Fruit fly (Drosophila melanogaster) whole organism, embryonic: ENCODE data around the gene Tango1.
A peak's percentile ranks its signal among the peaks of the same experiment; 100 is the strongest.

Source experiments
- Bdp1 ChIP-seq: fragments of 200-800 bp; sonication (Bioruptor generic); optimal IDR thresholded peaks from 3 replicates; lab custom pipeline; 2016; ENCODE audit warnings: missing biosample characterization, missing genetic modification characterization
- C15 ChIP-seq: fragments of 200-800 bp; sonication (Bioruptor generic); IDR thresholded peaks from 3 replicates; pipeline ENCODE4 v1.3.6; 2022; ENCODE audit warnings: missing biosample characterization, missing genetic modification characterization
- CG10366 ChIP-seq: fragments of 200-800 bp; sonication (Bioruptor generic); IDR thresholded peaks from 2 replicates; pipeline ENCODE4 v1.3.6; 2022; ENCODE audit warnings: missing biosample characterization, missing genetic modification characterization
- CG10462 ChIP-seq: fragments of 200-800 bp; sonication (Bioruptor generic); optimal IDR thresholded peaks from 2 replicates; lab custom pipeline; 2016; ENCODE audit warnings: missing biosample characterization, missing genetic modification characterization
- CG10565 ChIP-seq: fragments of 200-800 bp; sonication (Bioruptor generic); optimal IDR thresholded peaks from 3 replicates; lab custom pipeline; 2016; ENCODE audit warnings: missing biosample characterization, mild to moderate bottlenecking, missing genetic modification characterization
- CG10654 ChIP-seq: fragments of 200-800 bp; sonication (Bioruptor generic); optimal IDR thresholded peaks from 2 replicates; lab custom pipeline; 2016; ENCODE audit warnings: missing biosample characterization, missing genetic modification characterization
- CG11696 ChIP-seq: fragments of 200-800 bp; sonication (Bioruptor generic); IDR thresholded peaks from 2 replicates; pipeline ENCODE4 v1.3.6; 2022; ENCODE audit warnings: missing biosample characterization, missing genetic modification characterization
- CG12219 ChIP-seq: fragments of 200-800 bp; sonication (Bioruptor generic); optimal IDR thresholded peaks from 3 replicates; lab custom pipeline; 2018; ENCODE audit warnings: missing biosample characterization, mild to moderate bottlenecking, missing genetic modification characterization
- CG12769 ChIP-seq: fragments of 200-800 bp; sonication (Bioruptor generic); optimal IDR thresholded peaks from 2 replicates; lab custom pipeline; 2019; ENCODE audit warnings: missing biosample characterization, mild to moderate bottlenecking, missing genetic modification characterization, moderate library complexity
- CG13624 ChIP-seq: fragments of 200-800 bp; sonication (Bioruptor generic); optimal IDR thresholded peaks from 2 replicates; lab custom pipeline; 2016; ENCODE audit warnings: missing biosample characterization, missing genetic modification characterization
- CG1529 ChIP-seq: fragments of 200-800 bp; sonication (Bioruptor generic); optimal IDR thresholded peaks from 3 replicates; lab custom pipeline; 2018; ENCODE audit warnings: missing biosample characterization, missing genetic modification characterization
- CG17802 ChIP-seq: fragments of 200-800 bp; sonication (Bioruptor generic); optimal IDR thresholded peaks from 2 replicates; lab custom pipeline; 2018; ENCODE audit warnings: missing biosample characterization, mild to moderate bottlenecking, missing genetic modification characterization, moderate library complexity
- CG2678 ChIP-seq: fragments of 200-800 bp; sonication (Bioruptor generic); optimal IDR thresholded peaks from 3 replicates; lab custom pipeline; 2019; ENCODE audit warnings: missing biosample characterization, mild to moderate bottlenecking, missing genetic modification characterization, moderate library complexity
- CG30403 ChIP-seq: fragments of 200-800 bp; sonication (Bioruptor generic); optimal IDR thresholded peaks from 3 replicates; lab custom pipeline; 2016; ENCODE audit warnings: missing biosample characterization, missing genetic modification characterization
- CG33557 ChIP-seq: fragments of 200-800 bp; sonication (Bioruptor generic); optimal IDR thresholded peaks from 2 replicates; lab custom pipeline; 2019; ENCODE audit warnings: missing biosample characterization, mild to moderate bottlenecking, missing genetic modification characterization, moderate library complexity
- CG34422 ChIP-seq: fragments of 200-800 bp; sonication (Bioruptor generic); IDR thresholded peaks from 3 replicates; pipeline ENCODE4 v1.3.6; 2022; ENCODE audit warnings: missing biosample characterization, missing genetic modification characterization
- CG6254 ChIP-seq: fragments of 200-800 bp; sonication (Bioruptor generic); optimal IDR thresholded peaks from 3 replicates; lab custom pipeline; 2017; ENCODE audit warnings: mild to moderate bottlenecking, missing biosample characterization, missing genetic modification reagents, missing genetic modification characterization
- CG8281 ChIP-seq: fragments of 200-800 bp; sonication (Bioruptor generic); optimal IDR thresholded peaks from 2 replicates; lab custom pipeline; 2018; ENCODE audit warnings: missing biosample characterization, mild to moderate bottlenecking, missing genetic modification characterization, moderate library complexity
- CG9817 ChIP-seq: fragments of 200-800 bp; sonication (Bioruptor generic); optimal IDR thresholded peaks from 2 replicates; lab custom pipeline; 2018; ENCODE audit warnings: missing biosample characterization, mild to moderate bottlenecking, missing genetic modification characterization, moderate library complexity
- CrebB ChIP-seq: fragments of 200-800 bp; sonication (Bioruptor generic); optimal IDR thresholded peaks from 3 replicates; lab custom pipeline; 2018; ENCODE audit warnings: missing biosample characterization, mild to moderate bottlenecking, missing genetic modification characterization
- D19A ChIP-seq: fragments of 200-800 bp; optimal IDR thresholded peaks from 3 replicates; lab custom pipeline; 2019; ENCODE audit warnings: missing biosample characterization, mild to moderate bottlenecking, missing genetic modification characterization, moderate library complexity
- Dad ChIP-seq: fragments of 200-800 bp; sonication (Bioruptor generic); optimal IDR thresholded peaks from 3 replicates; lab custom pipeline; 2016; ENCODE audit warnings: missing biosample characterization, missing genetic modification characterization
- Dek ChIP-seq: fragments of 200-800 bp; sonication (Bioruptor generic); optimal IDR thresholded peaks from 3 replicates; lab custom pipeline; 2019; ENCODE audit warnings: missing biosample characterization, mild to moderate bottlenecking, missing genetic modification characterization, moderate library complexity
- Dfd ChIP-seq, 2 experiments: fragments of >200 bp; optimal IDR thresholded peaks; 2 replicates each; lab custom pipeline; 2017; ENCODE audit warnings: missing biosample characterization in 2 of 2, missing genetic modification characterization in 2 of 2
- Ets65A ChIP-seq: fragments of 200-800 bp; sonication (Bioruptor generic); peaks from one replicate; lab custom pipeline; 2016; ENCODE audit warnings: missing biosample characterization, missing genetic modification characterization
- Hr39 ChIP-seq: fragments of >200 bp; optimal IDR thresholded peaks from 2 replicates; lab custom pipeline; 2017
- Hr78 ChIP-seq, 2 experiments: fragments of 200-800 bp in 1 of 2; fragments of >200 bp in 1 of 2; sonication (Bioruptor generic) in 1 of 2; optimal IDR thresholded peaks; 2 replicates each; lab custom pipeline; 2017 to 2019; ENCODE audit warnings: missing biosample characterization in 2 of 2, missing genetic modification characterization in 2 of 2, mild to moderate bottlenecking in 1 of 2, moderate library complexity in 1 of 2
- Kr ChIP-seq: fragments of 200-800 bp; sonication (Bioruptor generic); optimal IDR thresholded peaks from 2 replicates; lab custom pipeline; 2017; ENCODE audit warnings: missing biosample characterization, mild to moderate bottlenecking, missing genetic modification characterization
- Mrtf ChIP-seq: fragments of 200-800 bp; sonication (Bioruptor generic); IDR thresholded peaks from 3 replicates; pipeline ENCODE4 v1.3.6; 2022; ENCODE audit warnings: missing biosample characterization, missing genetic modification characterization
- NK7.1 ChIP-seq: fragments of 200-800 bp; sonication (Bioruptor generic); optimal IDR thresholded peaks from 3 replicates; lab custom pipeline; 2016; ENCODE audit warnings: missing biosample characterization, missing genetic modification characterization
- Oaz ChIP-seq: fragments of 200-800 bp; sonication (Bioruptor generic); IDR thresholded peaks from 2 replicates; pipeline ENCODE4 v1.3.6; 2022; ENCODE audit warnings: missing biosample characterization, missing genetic modification characterization
- Poxn ChIP-seq: fragments of 200-800 bp; sonication (Bioruptor generic); IDR thresholded peaks from 2 replicates; pipeline ENCODE4 v1.3.6; 2022; ENCODE audit warnings: missing biosample characterization, missing genetic modification characterization
- Spps ChIP-seq: fragments of 200-800 bp; sonication (Bioruptor generic); optimal IDR thresholded peaks from 2 replicates; lab custom pipeline; 2018; ENCODE audit warnings: missing biosample characterization, mild to moderate bottlenecking, missing genetic modification characterization
- Sry-β ChIP-seq: fragments of 200-800 bp; sonication (Bioruptor generic); optimal IDR thresholded peaks from 2 replicates; lab custom pipeline; 2018; ENCODE audit warnings: missing biosample characterization, mild to moderate bottlenecking, missing genetic modification characterization, moderate library complexity
- ab ChIP-seq: fragments of 200-800 bp; sonication (Bioruptor generic); optimal IDR thresholded peaks from 2 replicates; lab custom pipeline; 2016; ENCODE audit warnings: missing biosample characterization, missing genetic modification characterization
- br ChIP-seq: fragments of >200 bp; optimal IDR thresholded peaks from 2 replicates; lab custom pipeline; 2017
- chif ChIP-seq, 2 experiments: fragments of 200-800 bp; sonication (Bioruptor generic); optimal IDR thresholded peaks; 3 replicates each; lab custom pipeline; 2016; ENCODE audit warnings: missing biosample characterization in 2 of 2, missing genetic modification characterization in 2 of 2
- emc ChIP-seq: fragments of 200-800 bp; sonication (Bioruptor generic); optimal IDR thresholded peaks from 2 replicates; lab custom pipeline; 2016; ENCODE audit warnings: missing biosample characterization, missing genetic modification characterization
- en ChIP-seq: fragments of 200-800 bp; sonication (Bioruptor generic); optimal IDR thresholded peaks from 2 replicates; lab custom pipeline; 2016; ENCODE audit warnings: missing biosample characterization, missing genetic modification characterization
- gcm ChIP-seq: fragments of 200-800 bp; sonication (Bioruptor generic); optimal IDR thresholded peaks from 2 replicates; lab custom pipeline; 2019; ENCODE audit warnings: missing biosample characterization, mild to moderate bottlenecking, missing genetic modification characterization, moderate library complexity
- lilli ChIP-seq: fragments of 200-800 bp; sonication (Bioruptor generic); optimal IDR thresholded peaks from 3 replicates; lab custom pipeline; 2016; ENCODE audit warnings: missing biosample characterization, missing genetic modification characterization
- row ChIP-seq: fragments of 200-800 bp; sonication (Bioruptor generic); IDR thresholded peaks from 3 replicates; pipeline ENCODE4 v1.3.6; 2022; ENCODE audit warnings: missing biosample characterization, missing genetic modification characterization
- sd ChIP-seq: fragments of 200-800 bp; sonication (Bioruptor generic); optimal IDR thresholded peaks from 3 replicates; lab custom pipeline; 2018; ENCODE audit warnings: missing biosample characterization, mild to moderate bottlenecking, missing genetic modification characterization, moderate library complexity
- sima ChIP-seq: fragments of 200-800 bp; sonication (Bioruptor generic); optimal IDR thresholded peaks from 2 replicates; lab custom pipeline; 2016; ENCODE audit warnings: missing biosample characterization, missing genetic modification characterization
- sna ChIP-seq: fragments of 200-800 bp; sonication (Bioruptor generic); IDR thresholded peaks from 2 replicates; pipeline ENCODE4 v1.3.6; 2022; ENCODE audit warnings: missing biosample characterization, missing genetic modification characterization; ENCODE audit not compliant: partially characterized antibody
- sob ChIP-seq: fragments of 200-800 bp; sonication (Bioruptor generic); IDR thresholded peaks from 2 replicates; pipeline ENCODE4 v1.3.6; 2022; ENCODE audit warnings: missing biosample characterization, missing genetic modification characterization
- stwl ChIP-seq: fragments of 200-800 bp; sonication (Bioruptor generic); optimal IDR thresholded peaks from 3 replicates; lab custom pipeline; 2018; ENCODE audit warnings: missing biosample characterization, mild to moderate bottlenecking, missing genetic modification characterization, moderate library complexity
- sug ChIP-seq: fragments of 200-800 bp; optimal IDR thresholded peaks from 2 replicates; lab custom pipeline; 2019; ENCODE audit warnings: missing biosample characterization, mild to moderate bottlenecking, missing genetic modification characterization, moderate library complexity
- tup ChIP-seq: fragments of 200-800 bp; sonication (Bioruptor generic); optimal IDR thresholded peaks from 2 replicates; lab custom pipeline; 2016; ENCODE audit warnings: missing biosample characterization, mild to moderate bottlenecking, missing genetic modification characterization, moderate library complexity
- vfl ChIP-seq: fragments of 200-800 bp; sonication (Bioruptor generic); optimal IDR thresholded peaks from 2 replicates; lab custom pipeline; 2016; ENCODE audit warnings: missing biosample characterization, missing genetic modification characterization

Tango1 gene

dm6 chr2L:6610683-6611373, 38.4 kb upstream of the Tango1 start, which contains the start of gene CG11050 (continued):
- peak; percentile 28 for TF ChIP-seq Spps
- peak; percentile 71; the same call in 2 of the 3 replicates for TF ChIP-seq C15 (GFP tag; lab: Robert Waterston, UW)
- TF ChIP-seq Dfd (GFP tag; optimal IDR thresholded peaks at IDR 0.05; lab: Kevin White, UChicago): peak in 1 of 2 experiments; percentile 13
- TF ChIP-seq CG12219: peak; percentile 70
- TF ChIP-seq CG2678: peak; percentile 69
- peak; percentile 96 for TF ChIP-seq Ets65A (GFP tag; lab: Kevin White, UChicago)
- peak; percentile 66 for TF ChIP-seq Bdp1 (GFP tag; lab: Kevin White, UChicago)
- TF ChIP-seq emc: peak; percentile 74
- TF ChIP-seq D19A (tag; lab: Kevin White, UChicago): peak; percentile 60
- peak; percentile 77 for TF ChIP-seq NK7.1 (GFP tag; lab: Kevin White, UChicago)
- no peak for TF ChIP-seq CG8281
- peak; percentile 68 for TF ChIP-seq CG6254 (GFP tag; lab: Kevin White, UChicago)
- TF ChIP-seq sug (tag; lab: Kevin White, UChicago): peak; percentile 70
- TF ChIP-seq CG10462 (GFP tag; lab: Kevin White, UChicago): peak; percentile 30
- peak; percentile 89 for TF ChIP-seq vfl (GFP tag; lab: Kevin White, UChicago)
- peak; percentile 62 to 86 for TF ChIP-seq chif (GFP tag; optimal IDR thresholded peaks at IDR 0.05; lab: Kevin White, UChicago)
- peak; percentile 90 for TF ChIP-seq CG12769 (tag; lab: Kevin White, UChicago)
- TF ChIP-seq tup: peak; percentile 6
- peak; percentile 86 for TF ChIP-seq sob (GFP tag; lab: Robert Waterston, UW)
- TF ChIP-seq sima (GFP tag; lab: Kevin White, UChicago): peak; percentile 19
- peak; percentile 72 for TF ChIP-seq CG10366 (GFP tag; lab: Robert Waterston, UW)
- peak; percentile 30 for TF ChIP-seq ab
- TF ChIP-seq sna (GFP tag; lab: Robert Waterston, UW): peak; percentile 73
- TF ChIP-seq CG11696 (GFP tag; lab: Robert Waterston, UW): peak; percentile 61; the same call in 1 of the 2 replicates
- TF ChIP-seq lilli: peak; percentile 91
- peak; percentile 40 for TF ChIP-seq Sry-β
- TF ChIP-seq CG34422 (GFP tag; lab: Robert Waterston, UW): peak; percentile 77
- TF ChIP-seq row (GFP tag; lab: Robert Waterston, UW): peak; percentile 74
- peak; percentile 81 for TF ChIP-seq en (GFP tag; lab: Kevin White, UChicago)
- TF ChIP-seq CG10654: peak; percentile 78
- peak; percentile 44 for TF ChIP-seq CG1529 (GFP tag; lab: Kevin White, UChicago)
- TF ChIP-seq CG17802: peak; percentile 18
- TF ChIP-seq Poxn (GFP tag; lab: Robert Waterston, UW): no peak
- TF ChIP-seq Hr39: no peak
- TF ChIP-seq CG33557 (GFP tag; lab: Kevin White, UChicago): peak; percentile 32
- peak; percentile 92 for TF ChIP-seq CG13624 (GFP tag; lab: Kevin White, UChicago)
- peak in 1 of 2 experiments; percentile 61 for TF ChIP-seq Hr78 (GFP tag; optimal IDR thresholded peaks at IDR 0.05; lab: Kevin White, UChicago)
- peak; percentile 86 for TF ChIP-seq CG30403 (GFP tag; lab: Kevin White, UChicago)
- TF ChIP-seq Dek (tag; lab: Kevin White, UChicago): peak; percentile 85
- no peak for TF ChIP-seq br (lab: Kevin White, UChicago)
- peak; percentile 64 for TF ChIP-seq CrebB
- peak; percentile 96 for TF ChIP-seq stwl (tag; lab: Kevin White, UChicago)
- no peak for TF ChIP-seq CG10565 (GFP tag; lab: Kevin White, UChicago)
- peak; percentile 57 for TF ChIP-seq gcm (GFP tag; lab: Kevin White, UChicago)
- peak; percentile 90 for TF ChIP-seq Kr (GFP tag; lab: Kevin White, UChicago)
- TF ChIP-seq Oaz (GFP tag; lab: Robert Waterston, UW): peak; percentile 56; the same call in 1 of the 2 replicates
- peak; percentile 63 for TF ChIP-seq CG9817
- peak; percentile 66; the same call in 2 of the 3 replicates for TF ChIP-seq Mrtf
- peak; percentile 83 for TF ChIP-seq sd (tag; lab: Kevin White, UChicago)
- peak; percentile 88 for TF ChIP-seq Dad (GFP tag; lab: Kevin White, UChicago)
